In genomic region chr3L:18272321-18273054, dm6 we compare ENCODE assay signal across 1 fruit fly cellular context.
TF ChIP-seq lines count a peak whose summit lies in the region.

No protein-coding gene starts in this region.

TF ChIP-seq in whole organism, embryonic, 481 proteins besides CTCF, POLR2A, EP300 and RAD21 (continued from another document and continues in another):
- TF ChIP-seq CG43689 (GFP tag; IDR thresholded peaks at IDR 0.05; lab: Robert Waterston, UW) = no peak
- TF ChIP-seq CG4730 (GFP tag; IDR thresholded peaks at IDR 0.05; lab: Robert Waterston, UW) = peak; percentile 53
- peak; percentile 16 for TF ChIP-seq tap (tag; optimal IDR thresholded peaks at IDR 0.05; lab: Kevin White, UChicago)
- TF ChIP-seq CG8478 (optimal IDR thresholded peaks at IDR 0.05; lab: Kevin White, UChicago) = no peak
- no peak for TF ChIP-seq CG7987 (GFP tag; optimal IDR thresholded peaks at IDR 0.05; lab: Kevin White, UChicago)
- TF ChIP-seq CG3407 (GFP tag; optimal IDR thresholded peaks at IDR 0.05; lab: Kevin White, UChicago) = peak; percentile 8
- TF ChIP-seq aop (GFP tag; IDR thresholded peaks at IDR 0.05; lab: Robert Waterston, UW) = no peak
- TF ChIP-seq CG17385 (GFP tag; optimal IDR thresholded peaks at IDR 0.05; lab: Kevin White, UChicago) = peak; percentile 9
- 0 out of 3 replicates have a peak, but pooled peaks have one; percentile 11 for TF ChIP-seq H15 (GFP tag; IDR thresholded peaks at IDR 0.05; lab: Robert Waterston, UW)
- no peak for TF ChIP-seq CG15011 (GFP tag; optimal IDR thresholded peaks at IDR 0.05; lab: Kevin White, UChicago)
- TF ChIP-seq ATbp (GFP tag; optimal IDR thresholded peaks at IDR 0.05; lab: Kevin White, UChicago) = no peak
- TF ChIP-seq Vsx1 (GFP tag; optimal IDR thresholded peaks at IDR 0.05; lab: Kevin White, UChicago) = no peak
- TF ChIP-seq Gug (GFP tag; IDR thresholded peaks at IDR 0.05; lab: Robert Waterston, UW) = no peak
- no peak for TF ChIP-seq CG6175 (GFP tag; IDR thresholded peaks at IDR 0.05; lab: Robert Waterston, UW)
- TF ChIP-seq CG3838 (GFP tag; optimal IDR thresholded peaks at IDR 0.05; lab: Kevin White, UChicago) = no peak
- TF ChIP-seq maf-S (GFP tag; optimal IDR thresholded peaks at IDR 0.05; lab: Kevin White, UChicago) = no peak
- no peak for TF ChIP-seq BEAF-32 (GFP tag; optimal IDR thresholded peaks at IDR 0.05; lab: Kevin White, UChicago)
- TF ChIP-seq oc (tag; optimal IDR thresholded peaks at IDR 0.05; lab: Kevin White, UChicago) = peak; percentile 32
- peak; percentile 30 for TF ChIP-seq gsb-n (tag; optimal IDR thresholded peaks at IDR 0.05; lab: Kevin White, UChicago)
- peak in 1 of 3 experiments; percentile 42 for TF ChIP-seq Stat92E (GFP tag; optimal IDR thresholded peaks at IDR 0.05; lab: Kevin White, UChicago)
- no peak for TF ChIP-seq CG10462 (GFP tag; optimal IDR thresholded peaks at IDR 0.05; lab: Kevin White, UChicago)
- TF ChIP-seq Ets65A (GFP tag; lab: Kevin White, UChicago) = no peak
- peak; percentile 59 for TF ChIP-seq CG31441 (GFP tag; IDR thresholded peaks at IDR 0.05; lab: Robert Waterston, UW)
- TF ChIP-seq Drgx (GFP tag; IDR thresholded peaks at IDR 0.05; lab: Robert Waterston, UW) = no peak
- TF ChIP-seq CG18599 (GFP tag; optimal IDR thresholded peaks at IDR 0.05; lab: Kevin White, UChicago) = peak; percentile 14
- TF ChIP-seq CG2712 (tag; optimal IDR thresholded peaks at IDR 0.05; lab: Kevin White, UChicago) = peak; percentile 80
- no peak for TF ChIP-seq Dbx (GFP tag; IDR thresholded peaks at IDR 0.05; lab: Robert Waterston, UW)
- peak; percentile 6 for TF ChIP-seq run (tag; optimal IDR thresholded peaks at IDR 0.05; lab: Kevin White, UChicago)
- TF ChIP-seq CG2129 (GFP tag; IDR thresholded peaks at IDR 0.05; lab: Robert Waterston, UW; ENCODE audit: partially characterized antibody) = no peak
- 0 out of 3 replicates have a peak, but pooled peaks have one; percentile 22 for TF ChIP-seq tgo (GFP tag; IDR thresholded peaks at IDR 0.05; lab: Robert Waterston, UW)
- TF ChIP-seq chif (GFP tag; optimal IDR thresholded peaks at IDR 0.05; lab: Kevin White, UChicago) = peak; percentile 15 to 37
- no peak for TF ChIP-seq ewg (GFP tag; optimal IDR thresholded peaks at IDR 0.05; lab: Kevin White, UChicago)
- no peak for TF ChIP-seq pho (GFP tag; optimal IDR thresholded peaks at IDR 0.05; lab: Kevin White, UChicago)
- TF ChIP-seq CG7839 (tag; optimal IDR thresholded peaks at IDR 0.05; lab: Kevin White, UChicago) = peak; percentile 66
- peak; percentile 30 for TF ChIP-seq CG13775 (GFP tag; optimal IDR thresholded peaks at IDR 0.05; lab: Kevin White, UChicago)
- no peak for TF ChIP-seq pfk (GFP tag; optimal IDR thresholded peaks at IDR 0.05; lab: Kevin White, UChicago)
- no peak for TF ChIP-seq btn (GFP tag; optimal IDR thresholded peaks at IDR 0.05; lab: Kevin White, UChicago)
- TF ChIP-seq CG16813 (GFP tag; IDR thresholded peaks at IDR 0.05; lab: Robert Waterston, UW; ENCODE audit: partially characterized antibody) = peak; percentile 31; the same call in 1 of the 3 replicates
- no peak for TF ChIP-seq CG17802 (tag; optimal IDR thresholded peaks at IDR 0.05; lab: Kevin White, UChicago)
- TF ChIP-seq CG9817 (tag; optimal IDR thresholded peaks at IDR 0.05; lab: Kevin White, UChicago) = no peak
- peak; percentile 56 for TF ChIP-seq CG2678 (tag; optimal IDR thresholded peaks at IDR 0.05; lab: Kevin White, UChicago)
- TF ChIP-seq CG42726 (GFP tag; IDR thresholded peaks at IDR 0.05; lab: Robert Waterston, UW; ENCODE audit: partially characterized antibody) = no peak
- no peak for TF ChIP-seq Trl (optimal IDR thresholded peaks at IDR 0.05; lab: Kevin White, UChicago)
- TF ChIP-seq Trl (GFP tag; optimal IDR thresholded peaks at IDR 0.05; lab: Kevin White, UChicago) = no peak
- no peak for TF ChIP-seq Sry-β (GFP tag; optimal IDR thresholded peaks at IDR 0.05; lab: Kevin White, UChicago)
- TF ChIP-seq CG3847 (GFP tag; IDR thresholded peaks at IDR 0.05; lab: Robert Waterston, UW) = no peak
- TF ChIP-seq Awh (GFP tag; IDR thresholded peaks at IDR 0.05; lab: Robert Waterston, UW) = no peak
- no peak for TF ChIP-seq C15 (GFP tag; IDR thresholded peaks at IDR 0.05; lab: Robert Waterston, UW)
- TF ChIP-seq CG2202 (tag; optimal IDR thresholded peaks at IDR 0.05; lab: Kevin White, UChicago) = no peak
- peak in 1 of 2 experiments; percentile 5 for TF ChIP-seq Pdp1 (GFP tag; optimal IDR thresholded peaks at IDR 0.05; lab: Kevin White, UChicago)
- TF ChIP-seq Dad (GFP tag; optimal IDR thresholded peaks at IDR 0.05; lab: Kevin White, UChicago) = no peak
- TF ChIP-seq CG13424 (tag; optimal IDR thresholded peaks at IDR 0.05; lab: Kevin White, UChicago) = peak; percentile 41
- no peak for TF ChIP-seq sc (optimal IDR thresholded peaks at IDR 0.05; lab: Kevin White, UChicago)
- no peak for TF ChIP-seq sc (GFP tag; optimal IDR thresholded peaks at IDR 0.05; lab: Kevin White, UChicago)
- peak; percentile 67 for TF ChIP-seq CG15696 (tag; optimal IDR thresholded peaks at IDR 0.05; lab: Kevin White, UChicago)
- peak; percentile 50; the same call in 1 of the 3 replicates for TF ChIP-seq dysf (GFP tag; IDR thresholded peaks at IDR 0.05; lab: Robert Waterston, UW)
- TF ChIP-seq eve (GFP tag; optimal IDR thresholded peaks at IDR 0.05; lab: Kevin White, UChicago) = peak in 1 of 2 experiments; percentile 84
- 0 out of 3 replicates have a peak, but pooled peaks have one; percentile 31 for TF ChIP-seq so (GFP tag; IDR thresholded peaks at IDR 0.05; lab: Robert Waterston, UW)
- TF ChIP-seq CG8089 (GFP tag; optimal IDR thresholded peaks at IDR 0.05; lab: Kevin White, UChicago) = no peak
- TF ChIP-seq CG18476 (GFP tag; optimal IDR thresholded peaks at IDR 0.05; lab: Kevin White, UChicago) = peak; percentile 100
- peak; percentile 28 for TF ChIP-seq CG1603 (tag; optimal IDR thresholded peaks at IDR 0.05; lab: Kevin White, UChicago)
- TF ChIP-seq D19B (GFP tag; optimal IDR thresholded peaks at IDR 0.05; lab: Kevin White, UChicago) = no peak
- no peak for TF ChIP-seq pan (optimal IDR thresholded peaks at IDR 0.05; lab: Kevin White, UChicago)
- TF ChIP-seq pan (GFP tag; optimal IDR thresholded peaks at IDR 0.05 in 1 of 2, IDR thresholded peaks at IDR 0.05 in 1 of 2) = peak in 1 of 2 experiments; percentile 56
- TF ChIP-seq dati (GFP tag; IDR thresholded peaks at IDR 0.05; lab: Robert Waterston, UW) = no peak
- no peak for TF ChIP-seq Rfx (GFP tag; IDR thresholded peaks at IDR 0.05; lab: Robert Waterston, UW)
- TF ChIP-seq CG6813 (GFP tag; optimal IDR thresholded peaks at IDR 0.05; lab: Kevin White, UChicago) = no peak
- no peak for TF ChIP-seq zf30C (GFP tag; optimal IDR thresholded peaks at IDR 0.05; lab: Kevin White, UChicago)
- no peak for TF ChIP-seq repo (GFP tag; optimal IDR thresholded peaks at IDR 0.05; lab: Kevin White, UChicago)
- no peak for TF ChIP-seq bbx (GFP tag; IDR thresholded peaks at IDR 0.05; lab: Robert Waterston, UW; ENCODE audit: partially characterized antibody)
- peak; percentile 35 for TF ChIP-seq fd96Cb (tag; optimal IDR thresholded peaks at IDR 0.05; lab: Kevin White, UChicago)
- TF ChIP-seq CG15073 (GFP tag; optimal IDR thresholded peaks at IDR 0.05; lab: Kevin White, UChicago) = no peak
- no peak for TF ChIP-seq hb (GFP tag; IDR thresholded peaks at IDR 0.05; lab: Robert Waterston, UW; ENCODE audit: partially characterized antibody)
- no peak for TF ChIP-seq caup (GFP tag; optimal IDR thresholded peaks at IDR 0.05; lab: Kevin White, UChicago; ENCODE audit: severe bottlenecking)
- peak; percentile 47 for TF ChIP-seq grau (tag; optimal IDR thresholded peaks at IDR 0.05; lab: Kevin White, UChicago)
- no peak for TF ChIP-seq GATAe (GFP tag; conservative IDR thresholded peaks at IDR 0.05; lab: Robert Waterston, UW)
- peak; percentile 48 for TF ChIP-seq CG6254 (GFP tag; optimal IDR thresholded peaks at IDR 0.05; lab: Kevin White, UChicago)
- TF ChIP-seq abd-A (tag; optimal IDR thresholded peaks at IDR 0.05; lab: Kevin White, UChicago) = no peak
- no peak for TF ChIP-seq Poxn (GFP tag; IDR thresholded peaks at IDR 0.05; lab: Robert Waterston, UW)
- peak; percentile 60 for TF ChIP-seq Asciz (GFP tag; optimal IDR thresholded peaks at IDR 0.05; lab: Kevin White, UChicago)
- TF ChIP-seq CG3281 (GFP tag; optimal IDR thresholded peaks at IDR 0.05; lab: Kevin White, UChicago) = peak; percentile 29
- no peak; the same call in 1 of the 2 replicates for TF ChIP-seq CG10959 (GFP tag; IDR thresholded peaks at IDR 0.05; lab: Robert Waterston, UW)
- TF ChIP-seq Meics (GFP tag; optimal IDR thresholded peaks at IDR 0.05; lab: Kevin White, UChicago) = no peak
- peak; percentile 28 for TF ChIP-seq bcd (GFP tag; optimal IDR thresholded peaks at IDR 0.05; lab: Kevin White, UChicago)
- TF ChIP-seq gcm2 (GFP tag; optimal IDR thresholded peaks at IDR 0.05; lab: Kevin White, UChicago) = no peak
- TF ChIP-seq CG13624 (GFP tag; optimal IDR thresholded peaks at IDR 0.05; lab: Kevin White, UChicago) = no peak
- TF ChIP-seq CG14965 (GFP tag; optimal IDR thresholded peaks at IDR 0.05; lab: Kevin White, UChicago; ENCODE audit: borderline replicate concordance) = no peak
- no peak for TF ChIP-seq CG16863 (GFP tag; optimal IDR thresholded peaks at IDR 0.05; lab: Kevin White, UChicago)
- TF ChIP-seq Dp (GFP tag; optimal IDR thresholded peaks at IDR 0.05; lab: Kevin White, UChicago) = no peak
- no peak for TF ChIP-seq fd102C (GFP tag; optimal IDR thresholded peaks at IDR 0.05; lab: Kevin White, UChicago)
- peak; percentile 24 for TF ChIP-seq CG2120 (GFP tag; optimal IDR thresholded peaks at IDR 0.05; lab: Kevin White, UChicago)
- no peak for TF ChIP-seq Atf3 (GFP tag; optimal IDR thresholded peaks at IDR 0.05; lab: Kevin White, UChicago)
- TF ChIP-seq mam (GFP tag; optimal IDR thresholded peaks at IDR 0.05; lab: Kevin White, UChicago) = no peak
- TF ChIP-seq CG10274 (GFP tag; optimal IDR thresholded peaks at IDR 0.05; lab: Kevin White, UChicago) = no peak
- peak; percentile 4 for TF ChIP-seq HHEX (GFP tag; optimal IDR thresholded peaks at IDR 0.05; lab: Kevin White, UChicago)
- no peak for TF ChIP-seq ap (GFP tag; IDR thresholded peaks at IDR 0.05; lab: Robert Waterston, UW)
- no peak for TF ChIP-seq zfh2 (GFP tag; optimal IDR thresholded peaks at IDR 0.05; lab: Kevin White, UChicago)
- TF ChIP-seq MBD-R2 (GFP tag; IDR thresholded peaks at IDR 0.05; lab: Robert Waterston, UW) = no peak
- no peak for TF ChIP-seq vfl (GFP tag; optimal IDR thresholded peaks at IDR 0.05; lab: Kevin White, UChicago)
- no peak for TF ChIP-seq Bgb (GFP tag; IDR thresholded peaks at IDR 0.05; lab: Robert Waterston, UW; ENCODE audit: partially characterized antibody)
- 0 out of 2 replicates have a peak, but pooled peaks have one; percentile 24 for TF ChIP-seq wor (GFP tag; IDR thresholded peaks at IDR 0.05; lab: Robert Waterston, UW)
- no peak for TF ChIP-seq tup (GFP tag; optimal IDR thresholded peaks at IDR 0.05; lab: Kevin White, UChicago)
- no peak for TF ChIP-seq Jarid2 (GFP tag; optimal IDR thresholded peaks at IDR 0.05; lab: Kevin White, UChicago)
- TF ChIP-seq Hand (GFP tag; optimal IDR thresholded peaks at IDR 0.05; lab: Kevin White, UChicago) = no peak
- no peak for TF ChIP-seq Camta (GFP tag; optimal IDR thresholded peaks at IDR 0.05; lab: Kevin White, UChicago)
- TF ChIP-seq emc (GFP tag; optimal IDR thresholded peaks at IDR 0.05; lab: Kevin White, UChicago) = no peak
- no peak for TF ChIP-seq CG1792 (GFP tag; optimal IDR thresholded peaks at IDR 0.05; lab: Kevin White, UChicago)
- no peak for TF ChIP-seq pzg (GFP tag; optimal IDR thresholded peaks at IDR 0.05; lab: Kevin White, UChicago)
- peak; percentile 54; the same call in 1 of the 3 replicates for TF ChIP-seq ci (GFP tag; IDR thresholded peaks at IDR 0.05; lab: Robert Waterston, UW)
- no peak for TF ChIP-seq Hmx (GFP tag; optimal IDR thresholded peaks at IDR 0.05; lab: Kevin White, UChicago)
- TF ChIP-seq lbe (GFP tag; optimal IDR thresholded peaks at IDR 0.05; lab: Kevin White, UChicago) = no peak
- no peak for TF ChIP-seq MTF-1 (GFP tag; optimal IDR thresholded peaks at IDR 0.05; lab: Kevin White, UChicago; ENCODE audit: borderline replicate concordance)
- peak; percentile 20 for TF ChIP-seq az2 (GFP tag; optimal IDR thresholded peaks at IDR 0.05; lab: Kevin White, UChicago)
- TF ChIP-seq fru (optimal IDR thresholded peaks at IDR 0.05; lab: Kevin White, UChicago) = no peak
- no peak for TF ChIP-seq pb (GFP tag; optimal IDR thresholded peaks at IDR 0.05; lab: Kevin White, UChicago)
- peak; percentile 88 for TF ChIP-seq z (GFP tag; IDR thresholded peaks at IDR 0.05; lab: Robert Waterston, UW)
- TF ChIP-seq crp (GFP tag; optimal IDR thresholded peaks at IDR 0.05; lab: Kevin White, UChicago) = no peak
- peak; percentile 6 for TF ChIP-seq CG8388 (GFP tag; optimal IDR thresholded peaks at IDR 0.05; lab: Kevin White, UChicago)
- no peak for TF ChIP-seq ssp (GFP tag; IDR thresholded peaks at IDR 0.05; lab: Robert Waterston, UW)
- TF ChIP-seq Ptx1 (GFP tag; IDR thresholded peaks at IDR 0.05; lab: Robert Waterston, UW) = peak; percentile 55
- no peak for TF ChIP-seq CG3065 (GFP tag; optimal IDR thresholded peaks at IDR 0.05; lab: Kevin White, UChicago)
- no peak for TF ChIP-seq CG7271 (tag; optimal IDR thresholded peaks at IDR 0.05; lab: Kevin White, UChicago)
- TF ChIP-seq Mes4 (GFP tag; optimal IDR thresholded peaks at IDR 0.05; lab: Kevin White, UChicago) = no peak
- no peak for TF ChIP-seq Side (GFP tag; optimal IDR thresholded peaks at IDR 0.05; lab: Kevin White, UChicago)
- no peak for TF ChIP-seq dimm (GFP tag; IDR thresholded peaks at IDR 0.05; lab: Robert Waterston, UW)
- peak; percentile 77 for TF ChIP-seq CG5180 (GFP tag; optimal IDR thresholded peaks at IDR 0.05; lab: Kevin White, UChicago)
- TF ChIP-seq HLH4C (GFP tag; IDR thresholded peaks at IDR 0.05; lab: Robert Waterston, UW; ENCODE audit: partially characterized antibody) = no peak
- peak; percentile 9 for TF ChIP-seq Six4 (GFP tag; optimal IDR thresholded peaks at IDR 0.05; lab: Kevin White, UChicago)
- no peak for TF ChIP-seq unc-4 (GFP tag; IDR thresholded peaks at IDR 0.05; lab: Robert Waterston, UW; ENCODE audit: partially characterized antibody)
- TF ChIP-seq CG11093 (GFP tag; IDR thresholded peaks at IDR 0.05; lab: Robert Waterston, UW) = 0 out of 3 replicates have a peak, but pooled peaks have one; percentile 16
- no peak for TF ChIP-seq Dref (GFP tag; IDR thresholded peaks at IDR 0.05; lab: Robert Waterston, UW)
- no peak for TF ChIP-seq CG8359 (GFP tag; optimal IDR thresholded peaks at IDR 0.05; lab: Kevin White, UChicago; ENCODE audit: borderline replicate concordance)
- peak; percentile 16 for TF ChIP-seq CG17359 (tag; optimal IDR thresholded peaks at IDR 0.05; lab: Kevin White, UChicago)
- peak; percentile 99 for TF ChIP-seq pros (GFP tag; optimal IDR thresholded peaks at IDR 0.05; lab: Kevin White, UChicago)
